Worm (Caenorhabditis elegans) whole organism, mixed stage, embryonic: ENCODE results near the gene M05D6.1.

Experiments used
- bed-3 ChIP-seq: fragments of 200-800 bp; sonication (Bioruptor generic); optimal IDR thresholded peaks from 3 replicates; lab custom pipeline; 2018; ENCODE audit warnings: mild to moderate bottlenecking, missing genetic modification characterization, moderate library complexity, missing compliant biosample characterization
- cnd-1 ChIP-seq: fragments of 200-800 bp; sonication (Bioruptor generic); optimal IDR thresholded peaks from 2 replicates; lab custom pipeline; 2018; ENCODE audit warnings: mild to moderate bottlenecking, missing genetic modification characterization, missing compliant biosample characterization
- flh-1 ChIP-seq: fragments of 200-800 bp; sonication (Bioruptor generic); optimal IDR thresholded peaks from 2 replicates; lab custom pipeline; 2018; ENCODE audit warnings: mild to moderate bottlenecking, missing genetic modification characterization, moderate library complexity, missing compliant biosample characterization
- lsy-2 ChIP-seq: fragments of 150-350 bp; optimal IDR thresholded peaks from 2 replicates; lab custom pipeline; 2014; ENCODE audit warnings: missing biosample characterization, missing genetic modification characterization
- mab-5 ChIP-seq: fragments of 150-350 bp; optimal IDR thresholded peaks from 2 replicates; lab custom pipeline; 2014; ENCODE audit warnings: missing biosample characterization, missing genetic modification characterization
- mls-2 ChIP-seq: sonication (generic microtip); optimal IDR thresholded peaks from 2 replicates; lab custom pipeline; 2016; ENCODE audit warnings: mild to moderate bottlenecking, missing genetic modification characterization, moderate library complexity, missing compliant biosample characterization
- nhr-12 ChIP-seq: fragments of 150-350 bp; optimal IDR thresholded peaks from 2 replicates; lab custom pipeline; 2014; ENCODE audit warnings: missing biosample characterization, missing genetic modification characterization
- nhr-28 ChIP-seq: fragments of 150-350 bp; optimal IDR thresholded peaks from 2 replicates; lab custom pipeline; 2014; ENCODE audit warnings: missing biosample characterization, missing genetic modification characterization
- pha-4 ChIP-seq: fragments of 150-350 bp; optimal IDR thresholded peaks from 2 replicates; lab custom pipeline; 2018; ENCODE audit warnings: missing biosample characterization, missing genetic modification reagents, missing genetic modification characterization
- snpc-4 ChIP-seq: fragments of 150-350 bp; optimal IDR thresholded peaks from 2 replicates; lab custom pipeline; 2014; ENCODE audit warnings: missing biosample characterization, missing genetic modification characterization
- sptf-1 ChIP-seq: sonication (generic microtip); optimal IDR thresholded peaks from 2 replicates; lab custom pipeline; 2017; ENCODE audit warnings: mild to moderate bottlenecking, missing genetic modification characterization, moderate library complexity, missing compliant biosample characterization
- unc-39 ChIP-seq: fragments of 150-350 bp; optimal IDR thresholded peaks from 2 replicates; lab custom pipeline; 2014; ENCODE audit warnings: missing biosample characterization, missing genetic modification characterization
- ztf-11 ChIP-seq: fragments of 150-350 bp; optimal IDR thresholded peaks from 2 replicates; lab custom pipeline; 2014; ENCODE audit warnings: missing biosample characterization, missing genetic modification characterization

DNA sequence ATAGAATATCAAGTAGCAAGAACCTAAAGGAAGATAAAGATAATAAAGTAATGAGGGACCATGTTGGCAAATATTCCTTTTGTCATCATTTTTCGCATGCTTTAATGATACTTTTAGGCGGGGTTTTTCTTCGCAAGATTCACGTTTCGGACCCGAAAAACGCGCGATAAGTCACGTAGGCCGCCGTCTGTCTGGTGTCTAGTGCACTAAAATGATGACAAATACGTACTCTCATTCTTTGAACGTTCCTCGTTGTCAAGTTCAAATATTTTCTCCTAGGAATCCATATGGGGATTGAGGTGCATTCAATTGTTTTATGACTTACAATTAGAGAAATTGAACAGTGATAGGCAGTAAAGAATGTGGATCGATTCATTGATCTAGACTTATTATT lies 8.6 kb upstream of the M05D6.1 start, which contains the start of gene taap-1:
- TF ChIP-seq nhr-28 (tag; lab: Kevin White, UChicago) (no peak), sptf-1 (no peak), mab-5 (tag; lab: Kevin White, UChicago) (no peak), mls-2 (no peak), flh-1 (GFP tag; lab: Kevin White, UChicago) (no peak), unc-39 (tag; lab: Kevin White, UChicago) (no peak), pha-4 (tag; lab: Kevin White, UChicago) (no peak), lsy-2 (tag; lab: Kevin White, UChicago) (no peak), bed-3 (no peak), snpc-4 (tag; lab: Kevin White, UChicago) (no peak), nhr-12 (tag; lab: Kevin White, UChicago) (no peak), cnd-1 (tag; lab: Kevin White, UChicago) (no peak), ztf-11 (no peak)
